Worm (Caenorhabditis elegans): ENCODE results near the gene clec-204.

ce11 chrV:1804034-1804542 lies 47.1 kb downstream of the clec-204 start:
- TF ChIP-seq nhr-120 (GFP tag; IDR thresholded peaks at IDR 0.05) (no peak), tbp1 (GFP tag; optimal IDR thresholded peaks at IDR 0.05) (no peak), xnd-1 (tag; optimal IDR thresholded peaks at IDR 0.05) (no peak), Y53F4B.3 (GFP tag; IDR thresholded peaks at IDR 0.05) (no peak), lsl-1 (GFP tag; optimal IDR thresholded peaks at IDR 0.05) (no peak), rec-8 (tag; optimal IDR thresholded peaks at IDR 0.05) (no peak)
